Fruit fly (Drosophila melanogaster): ENCODE results near the gene CG12289.
A peak's percentile ranks its signal among the peaks of the same experiment; 100 is the strongest.

The CG12289 gene

dm6 chr3L:11414453-11414852 lies 43.8 kb downstream of the CG12289 start (continued):
- peak; percentile 12 for TF ChIP-seq vri (GFP tag; optimal IDR thresholded peaks at IDR 0.05)
- TF ChIP-seq svp (GFP tag) = peak; percentile 73
- TF ChIP-seq Sox15 (GFP tag; optimal IDR thresholded peaks at IDR 0.05) = peak; percentile 36
- peak; percentile 32 for TF ChIP-seq Sox102F (GFP tag; optimal IDR thresholded peaks at IDR 0.05)
- TF ChIP-seq CG6276 (GFP tag; optimal IDR thresholded peaks at IDR 0.05) = peak; percentile 27
- peak; percentile 23 for TF ChIP-seq CG3919 (GFP tag; optimal IDR thresholded peaks at IDR 0.05)
- peak; percentile 1 for TF ChIP-seq CG6808 (GFP tag; optimal IDR thresholded peaks at IDR 0.05)
- TF ChIP-seq pdm3 (GFP tag; optimal IDR thresholded peaks at IDR 0.05) = peak; percentile 58
- no peak for TF ChIP-seq Blimp-1 (GFP tag; optimal IDR thresholded peaks at IDR 0.05)
- peak; percentile 36 for TF ChIP-seq CG11762 (GFP tag; optimal IDR thresholded peaks at IDR 0.05; ENCODE audit: insufficient read depth)
- TF ChIP-seq CG8632 (GFP tag; optimal IDR thresholded peaks at IDR 0.05) = no peak
- peak; percentile 43 for TF ChIP-seq CG4318 (GFP tag; optimal IDR thresholded peaks at IDR 0.05)
- peak; percentile 46 for TF ChIP-seq OdsH (GFP tag; optimal IDR thresholded peaks at IDR 0.05)
- TF ChIP-seq Sox14 (GFP tag; optimal IDR thresholded peaks at IDR 0.05) = peak; percentile 63

dm6 chr3L:11413697-11414096 lies 44.6 kb downstream of the CG12289 start:
- TF ChIP-seq svp (GFP tag) (peak; percentile 40), fd85E (GFP tag; optimal IDR thresholded peaks at IDR 0.05) (no peak)

- TF ChIP-seq CG16779 (tag; optimal IDR thresholded peaks at IDR 0.05) = no peak
- TF ChIP-seq CG11762 (GFP tag; optimal IDR thresholded peaks at IDR 0.05; ENCODE audit: insufficient read depth) = no peak
- TF ChIP-seq Hr4 (GFP tag; optimal IDR thresholded peaks at IDR 0.05) = no peak
- no peak for TF ChIP-seq CG6808 (GFP tag; optimal IDR thresholded peaks at IDR 0.05)
- no peak for TF ChIP-seq CG31627 (GFP tag; optimal IDR thresholded peaks at IDR 0.05)
- no peak for TF ChIP-seq salr (GFP tag; optimal IDR thresholded peaks at IDR 0.05)
- no peak for TF ChIP-seq CG10631 (GFP tag; optimal IDR thresholded peaks at IDR 0.05)
- no peak for TF ChIP-seq CG1621 (tag; optimal IDR thresholded peaks at IDR 0.05)
- no peak for TF ChIP-seq Sox15 (GFP tag; optimal IDR thresholded peaks at IDR 0.05)
- TF ChIP-seq Eip93F (GFP tag; optimal IDR thresholded peaks at IDR 0.05) = no peak
- no peak for TF ChIP-seq eg (GFP tag; IDR thresholded peaks at IDR 0.05)
- no peak for TF ChIP-seq CG7368 (GFP tag; optimal IDR thresholded peaks at IDR 0.05)
- TF ChIP-seq Eip78C (GFP tag) = no peak
- TF ChIP-seq CG3919 (GFP tag; optimal IDR thresholded peaks at IDR 0.05) = no peak
- TF ChIP-seq Hr39 (GFP tag; optimal IDR thresholded peaks at IDR 0.05) = no peak
- TF ChIP-seq CG8119 (GFP tag; IDR thresholded peaks at IDR 0.05) = no peak
- no peak for TF ChIP-seq Gug (GFP tag; IDR thresholded peaks at IDR 0.05)
- TF ChIP-seq dac (GFP tag; optimal IDR thresholded peaks at IDR 0.05) = no peak
- TF ChIP-seq achi (GFP tag; optimal IDR thresholded peaks at IDR 0.05) = no peak
- no peak for TF ChIP-seq OdsH (GFP tag; optimal IDR thresholded peaks at IDR 0.05)
Observed at dm6 chr3L:11410505-11410904, 47.8 kb downstream of the CG12289 start.

dm6 chr3L:11408282-11409047 lies 49.8 kb downstream of the CG12289 start:
- TF ChIP-seq CG34406 (GFP tag; optimal IDR thresholded peaks at IDR 0.05) = no peak
- TF ChIP-seq CG11762 (GFP tag; optimal IDR thresholded peaks at IDR 0.05; ENCODE audit: insufficient read depth) = no peak
- TF ChIP-seq CG16779 (tag; optimal IDR thresholded peaks at IDR 0.05) = no peak
- peak; percentile 60 for TF ChIP-seq Eip78C (GFP tag)
- TF ChIP-seq CG8119 (GFP tag; IDR thresholded peaks at IDR 0.05) = 0 out of 3 replicates have a peak, but pooled peaks have one; percentile 15
- TF ChIP-seq Eip93F (GFP tag; optimal IDR thresholded peaks at IDR 0.05) = no peak
- TF ChIP-seq fd59A (GFP tag; optimal IDR thresholded peaks at IDR 0.05) = no peak
- no peak for TF ChIP-seq Ets96B (tag; optimal IDR thresholded peaks at IDR 0.05)
- peak; percentile 0 for TF ChIP-seq CG4318 (GFP tag; optimal IDR thresholded peaks at IDR 0.05)
- no peak for TF ChIP-seq Sox102F (GFP tag; optimal IDR thresholded peaks at IDR 0.05)
- TF ChIP-seq salr (GFP tag; optimal IDR thresholded peaks at IDR 0.05) = no peak
- no peak for TF ChIP-seq spab (GFP tag; optimal IDR thresholded peaks at IDR 0.05)
- TF ChIP-seq svp (GFP tag) = peak; percentile 61
- TF ChIP-seq Hr4 (GFP tag; optimal IDR thresholded peaks at IDR 0.05) = peak; percentile 16
- TF ChIP-seq ss (GFP tag; optimal IDR thresholded peaks at IDR 0.05) = no peak
- TF ChIP-seq CG8632 (GFP tag; optimal IDR thresholded peaks at IDR 0.05) = no peak
- no peak for TF ChIP-seq CG9139 (GFP tag; optimal IDR thresholded peaks at IDR 0.05)
- no peak for TF ChIP-seq CG11294 (GFP tag; IDR thresholded peaks at IDR 0.05)
- no peak for TF ChIP-seq CG31627 (GFP tag; optimal IDR thresholded peaks at IDR 0.05)
- no peak for TF ChIP-seq Hr39 (GFP tag; optimal IDR thresholded peaks at IDR 0.05)
- no peak for TF ChIP-seq CG3919 (GFP tag; optimal IDR thresholded peaks at IDR 0.05)
- no peak for TF ChIP-seq lz (GFP tag; optimal IDR thresholded peaks at IDR 0.05)
- no peak for TF ChIP-seq CG8319 (GFP tag; optimal IDR thresholded peaks at IDR 0.05)
- no peak for TF ChIP-seq CG10669 (GFP tag; optimal IDR thresholded peaks at IDR 0.05)
- no peak for TF ChIP-seq OdsH (GFP tag; optimal IDR thresholded peaks at IDR 0.05)
- no peak for TF ChIP-seq CG6792 (GFP tag; optimal IDR thresholded peaks at IDR 0.05)
- no peak for TF ChIP-seq cyc (GFP tag; optimal IDR thresholded peaks at IDR 0.05)
- no peak for TF ChIP-seq CG15336 (GFP tag; IDR thresholded peaks at IDR 0.05)

All from whole organism, prepupa.